Worm (Caenorhabditis elegans) whole organism, young adult: ENCODE data around the gene C06E2.5.

Experiments
- B0019.2 ChIP-seq: fragments of 200-800 bp; sonication (Bioruptor generic); conservative IDR thresholded peaks from 2 replicates; pipeline ENCODE4 v1.3.6; 2022; ENCODE audit warnings: missing genetic modification reagents, missing genetic modification characterization, missing compliant biosample characterization
- B0035.1 ChIP-seq: sonication (generic microtip); optimal IDR thresholded peaks from 2 replicates; lab custom pipeline; 2016; ENCODE audit warnings: missing genetic modification characterization, mild to moderate bottlenecking, missing compliant biosample characterization, missing genotype, missing genetic modification reagents
- B0261.1 ChIP-seq: sonication (generic microtip); optimal IDR thresholded peaks from 2 replicates; lab custom pipeline; 2016; ENCODE audit warnings: mild to moderate bottlenecking, missing genetic modification characterization, moderate library complexity, missing compliant biosample characterization
- C06A6.2 ChIP-seq: fragments of 200-800 bp; sonication (Bioruptor generic); conservative IDR thresholded peaks from 2 replicates; pipeline ENCODE4 v1.3.6; 2022; ENCODE audit warnings: missing genetic modification characterization, missing compliant biosample characterization
- C17E4.6 ChIP-seq: fragments of 200-800 bp; sonication (Bioruptor generic); IDR thresholded peaks from 2 replicates; pipeline ENCODE4 v1.3.6; 2022; ENCODE audit warnings: missing genetic modification reagents, missing genetic modification characterization, missing compliant biosample characterization
- D2030.7 ChIP-seq: fragments of 200-800 bp; sonication (Bioruptor generic); IDR thresholded peaks from 2 replicates; pipeline ENCODE4 v1.3.6; 2022; ENCODE audit warnings: missing genetic modification reagents, missing genetic modification characterization, missing compliant biosample characterization
- F37B4.10 ChIP-seq: fragments of 200-800 bp; sonication (Bioruptor generic); IDR thresholded peaks from 2 replicates; pipeline ENCODE4 v1.3.6; 2022; ENCODE audit warnings: missing genetic modification characterization, missing compliant biosample characterization
- F39B2.1 ChIP-seq: fragments of 200-800 bp; sonication (Bioruptor generic); IDR thresholded peaks from 2 replicates; pipeline ENCODE4 v1.3.6; 2022; ENCODE audit warnings: missing genetic modification reagents, missing genetic modification characterization, missing compliant biosample characterization
- F52B5.7 ChIP-seq: sonication (generic microtip); optimal IDR thresholded peaks from 2 replicates; lab custom pipeline; 2016; ENCODE audit warnings: mild to moderate bottlenecking, missing genetic modification characterization, missing compliant biosample characterization
- K12H6.12 ChIP-seq: fragments of 200-800 bp; sonication (Bioruptor generic); optimal IDR thresholded peaks from 2 replicates; lab custom pipeline; 2018; ENCODE audit warnings: mild to moderate bottlenecking, missing genetic modification characterization, missing compliant biosample characterization
- T07F8.4 ChIP-seq: sonication (generic microtip); optimal IDR thresholded peaks from 2 replicates; lab custom pipeline; 2016; ENCODE audit warnings: mild to moderate bottlenecking, missing genetic modification characterization, moderate library complexity, missing compliant biosample characterization
- akir-1 ChIP-seq: fragments of 200-800 bp; sonication (Bioruptor generic); optimal IDR thresholded peaks from 2 replicates; lab custom pipeline; 2018; ENCODE audit warnings: mild to moderate bottlenecking, missing genetic modification characterization, moderate library complexity, missing compliant biosample characterization
- attf-5 ChIP-seq: fragments of 200-800 bp; sonication (Bioruptor generic); optimal IDR thresholded peaks from 2 replicates; lab custom pipeline; 2018; ENCODE audit warnings: mild to moderate bottlenecking, missing genetic modification characterization, missing compliant biosample characterization
- attf-6 ChIP-seq: fragments of 200-800 bp; sonication (Bioruptor generic); IDR thresholded peaks from 2 replicates; pipeline ENCODE4 v1.3.6; 2022; ENCODE audit warnings: missing genetic modification reagents, missing genetic modification characterization, missing compliant biosample characterization
- bed-1 ChIP-seq: fragments of 200-800 bp; sonication (Bioruptor generic); IDR thresholded peaks from 2 replicates; pipeline ENCODE4 v1.3.6; 2022; ENCODE audit warnings: missing genetic modification reagents, missing genetic modification characterization, missing compliant biosample characterization
- bed-2 ChIP-seq: fragments of 200-800 bp; sonication (Bioruptor generic); IDR thresholded peaks from 2 replicates; pipeline ENCODE4 v1.3.6; 2022; ENCODE audit warnings: missing genetic modification reagents, missing genetic modification characterization, missing compliant biosample characterization
- ccch-3 ChIP-seq: fragments of 200-800 bp; sonication (Bioruptor generic); optimal IDR thresholded peaks from 2 replicates; lab custom pipeline; 2018; ENCODE audit warnings: mild to moderate bottlenecking, missing genetic modification characterization, missing compliant biosample characterization
- cebp-2 ChIP-seq: fragments of 200-800 bp; sonication (Bioruptor generic); IDR thresholded peaks from 2 replicates; pipeline ENCODE4 v1.3.6; 2022; ENCODE audit warnings: missing genetic modification characterization, missing compliant biosample characterization
- ceh-100 ChIP-seq: fragments of 200-800 bp; sonication (Bioruptor generic); IDR thresholded peaks from 2 replicates; pipeline ENCODE4 v1.3.6; 2022; ENCODE audit warnings: missing genetic modification reagents, missing genetic modification characterization, missing compliant biosample characterization
- ceh-91 ChIP-seq: fragments of 200-800 bp; sonication (Bioruptor generic); IDR thresholded peaks from 2 replicates; pipeline ENCODE4 v1.3.6; 2022; ENCODE audit warnings: missing genetic modification reagents, missing genetic modification characterization, missing compliant biosample characterization
- die-1 ChIP-seq: sonication (generic microtip); optimal IDR thresholded peaks from 2 replicates; lab custom pipeline; 2016; ENCODE audit warnings: missing genotype, mild to moderate bottlenecking, missing genetic modification characterization, missing compliant biosample characterization
- dpff-1 ChIP-seq: sonication (generic microtip); optimal IDR thresholded peaks from 2 replicates; lab custom pipeline; 2017; ENCODE audit warnings: mild to moderate bottlenecking, missing genetic modification characterization, missing compliant biosample characterization
- dpl-1 ChIP-seq: fragments of 150-350 bp; optimal IDR thresholded peaks from 2 replicates; lab custom pipeline; 2014; ENCODE audit warnings: missing biosample characterization, missing genetic modification reagents, missing genetic modification characterization
- egrh-3 ChIP-seq: fragments of 200-800 bp; sonication (Bioruptor generic); IDR thresholded peaks from 2 replicates; pipeline ENCODE4 v1.3.6; 2022; ENCODE audit warnings: missing genetic modification reagents, missing genetic modification characterization, missing compliant biosample characterization
- ekl-4 ChIP-seq: fragments of 200-800 bp; sonication (Bioruptor generic); IDR thresholded peaks from 2 replicates; pipeline ENCODE4 v1.3.6; 2022; ENCODE audit warnings: missing genetic modification reagents, missing genetic modification characterization, missing compliant biosample characterization
- ets-4 ChIP-seq: fragments of 200-800 bp; sonication (Bioruptor generic); optimal IDR thresholded peaks from 2 replicates; lab custom pipeline; 2018; ENCODE audit warnings: mild to moderate bottlenecking, missing genetic modification characterization, missing compliant biosample characterization
- fkh-3 ChIP-seq: sonication (generic microtip); optimal IDR thresholded peaks from 2 replicates; lab custom pipeline; 2016; ENCODE audit warnings: mild to moderate bottlenecking, missing genetic modification characterization, missing compliant biosample characterization
- let-526 ChIP-seq: fragments of 200-800 bp; sonication (Bioruptor generic); IDR thresholded peaks from 2 replicates; pipeline ENCODE4 v1.3.6; 2022; ENCODE audit warnings: missing genetic modification reagents, missing genetic modification characterization, missing compliant biosample characterization
- lin-26 ChIP-seq: fragments of 200-800 bp; sonication (Bioruptor generic); IDR thresholded peaks from 2 replicates; pipeline ENCODE4 v1.3.6; 2022; ENCODE audit warnings: missing genetic modification reagents, missing genetic modification characterization, missing compliant biosample characterization
- lin-35 ChIP-seq, 3 experiments: fragments of 150-350 bp in 2 of 3; sonication (generic microtip) in 1 of 3; optimal IDR thresholded peaks; 2 replicates each; lab custom pipeline; 2014 to 2018; ENCODE audit warnings: missing biosample characterization in 3 of 3, missing genetic modification characterization in 3 of 3, missing genetic modification reagents in 3 of 3
- lir-1 ChIP-seq: fragments of 200-800 bp; sonication (Bioruptor generic); conservative IDR thresholded peaks from 2 replicates; pipeline ENCODE4 v1.3.6; 2022; ENCODE audit warnings: missing genetic modification reagents, missing genetic modification characterization, missing compliant biosample characterization
- lsl-1 ChIP-seq: fragments of 200-800 bp; sonication (Bioruptor generic); optimal IDR thresholded peaks from 2 replicates; lab custom pipeline; 2018; ENCODE audit warnings: mild to moderate bottlenecking, missing genetic modification characterization, moderate library complexity, missing compliant biosample characterization
- mel-28 ChIP-seq: sonication (generic microtip); optimal IDR thresholded peaks from 2 replicates; lab custom pipeline; 2016; ENCODE audit warnings: borderline replicate concordance, mild to moderate bottlenecking, missing genetic modification characterization, missing compliant biosample characterization
- mes-4 ChIP-seq: sonication (generic microtip); optimal IDR thresholded peaks from 2 replicates; lab custom pipeline; 2016; ENCODE audit warnings: missing genotype, missing genetic modification characterization, missing compliant biosample characterization
- nfya-2 ChIP-seq: fragments of 200-800 bp; sonication (Bioruptor generic); IDR thresholded peaks from 2 replicates; pipeline ENCODE4 v1.3.6; 2022; ENCODE audit warnings: missing genetic modification reagents, missing genetic modification characterization, missing compliant biosample characterization
- nfyb-1 ChIP-seq: fragments of 200-800 bp; sonication (Bioruptor generic); IDR thresholded peaks from 2 replicates; pipeline ENCODE4 v1.3.6; 2022; ENCODE audit warnings: missing genetic modification reagents, missing genetic modification characterization, missing compliant biosample characterization
- nhr-80 ChIP-seq: sonication (generic microtip); optimal IDR thresholded peaks from 2 replicates; lab custom pipeline; 2016; ENCODE audit warnings: missing genetic modification characterization, missing compliant biosample characterization
- pbrm-1 ChIP-seq: fragments of 200-800 bp; sonication (Bioruptor generic); IDR thresholded peaks from 2 replicates; pipeline ENCODE4 v1.3.6; 2022; ENCODE audit warnings: missing genetic modification reagents, missing genetic modification characterization, missing compliant biosample characterization
- rec-8 ChIP-seq, 2 experiments: sonication (generic microtip); optimal IDR thresholded peaks; 2 replicates each; lab custom pipeline; 2016; ENCODE audit warnings: mild to moderate bottlenecking in 2 of 2, missing genetic modification characterization in 2 of 2, missing genetic modification reagents in 2 of 2, missing genotype in 2 of 2, missing biosample characterization in 1 of 2, missing compliant biosample characterization in 1 of 2, moderate library complexity in 1 of 2
- repo-1 ChIP-seq: sonication (generic microtip); optimal IDR thresholded peaks from 2 replicates; lab custom pipeline; 2017; ENCODE audit warnings: mild to moderate bottlenecking, missing genetic modification characterization, missing compliant biosample characterization
- snpc-1.3 ChIP-seq: sonication (generic microtip); optimal IDR thresholded peaks from 2 replicates; lab custom pipeline; 2017; ENCODE audit warnings: missing genetic modification characterization, mild to moderate bottlenecking, missing compliant biosample characterization, antibody characterized with exemption, moderate library complexity, missing genotype, missing genetic modification reagents; ENCODE audit not compliant: insufficient read depth
- snpc-4 ChIP-seq, 5 experiments: fragments of 150-350 bp in 1 of 5; sonication (generic microtip) in 4 of 5; optimal IDR thresholded peaks; 2 replicates each; lab custom pipeline; 2014 to 2018; ENCODE audit warnings: missing genetic modification characterization in 5 of 5, missing biosample characterization in 3 of 5, antibody characterized with exemption in 2 of 5, mild to moderate bottlenecking in 2 of 5, missing compliant biosample characterization in 2 of 5, missing genotype in 2 of 5, moderate library complexity in 2 of 5, missing genetic modification reagents in 1 of 5
- tbx-9 ChIP-seq: sonication (generic microtip); optimal IDR thresholded peaks from 2 replicates; lab custom pipeline; 2016; ENCODE audit warnings: borderline replicate concordance, missing genetic modification characterization, inconsistent platforms, missing compliant biosample characterization
- unc-62 ChIP-seq: fragments of 150-350 bp; optimal IDR thresholded peaks from 2 replicates; lab custom pipeline; 2014; ENCODE audit warnings: missing biosample characterization, missing genetic modification reagents, missing genetic modification characterization
- ztf-22 ChIP-seq: fragments of 200-800 bp; sonication (Bioruptor generic); optimal IDR thresholded peaks from 2 replicates; lab custom pipeline; 2018; ENCODE audit warnings: mild to moderate bottlenecking, missing genetic modification characterization, moderate library complexity, missing compliant biosample characterization
- ztf-3 ChIP-seq: fragments of 200-800 bp; sonication (Bioruptor generic); optimal IDR thresholded peaks from 2 replicates; lab custom pipeline; 2018; ENCODE audit warnings: mild to moderate bottlenecking, missing genetic modification characterization, missing compliant biosample characterization
- ztf-6 ChIP-seq: fragments of 200-800 bp; sonication (Bioruptor generic); IDR thresholded peaks from 2 replicates; pipeline ENCODE4 v1.3.6; 2022; ENCODE audit warnings: missing genetic modification reagents, missing genetic modification characterization, missing compliant biosample characterization

Gene C06E2.5

DNA sequence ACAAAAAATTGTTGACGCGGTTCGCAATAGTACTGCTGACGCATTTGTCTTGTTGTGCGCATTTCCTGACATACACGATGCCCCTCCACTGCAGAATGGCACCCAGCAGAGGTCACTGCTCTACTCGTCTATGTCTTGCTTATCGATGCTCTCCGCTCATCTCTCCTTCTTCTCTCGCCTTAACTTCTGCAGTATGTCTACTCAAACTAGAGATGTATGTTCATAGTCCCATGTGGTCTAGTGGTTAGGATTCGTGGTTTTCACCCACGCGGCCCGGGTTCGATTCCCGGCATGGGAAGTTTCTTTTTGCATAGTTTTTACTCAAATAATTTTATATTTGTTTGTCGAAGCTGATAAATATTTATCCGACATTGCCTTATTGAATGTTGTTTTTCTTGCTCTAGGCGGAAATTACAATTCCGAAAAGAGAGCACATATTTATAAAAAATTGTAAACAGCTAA, 21.8 kb downstream of the C06E2.5 start, which contains the start of gene C28G1.2 (continued):
- TF ChIP-seq dpl-1 (GFP tag; lab: Kevin White, UChicago) (peak; percentile 4), ccch-3 (peak; percentile 75), snpc-4 (GFP tag; optimal IDR thresholded peaks at IDR 0.05; lab: Kevin White, UChicago) (peak; percentile 75), snpc-4 (tag; optimal IDR thresholded peaks at IDR 0.05; lab: Kevin White, UChicago) (peak; percentile 30 to 78 (median 76)), die-1 (tag; lab: Kevin White, UChicago) (peak; percentile 97), mel-28 (peak; percentile 67), ceh-91 (GFP tag; lab: Robert Waterston, UW) (no peak), attf-6 (GFP tag; lab: Robert Waterston, UW) (no peak), unc-62 (GFP tag; lab: Kevin White, UChicago) (no peak), lin-26 (GFP tag; lab: Robert Waterston, UW) (peak; percentile 99), K12H6.12 (tag; lab: Kevin White, UChicago) (peak; percentile 94), F52B5.7 (tag; lab: Kevin White, UChicago) (peak; percentile 88), ekl-4 (GFP tag; lab: Robert Waterston, UW) (peak; percentile 91; the same call in 1 of the 2 replicates), F37B4.10 (GFP tag; lab: Robert Waterston, UW) (0 out of 2 replicates have a peak, but pooled peaks have one; percentile 46), B0019.2 (GFP tag; lab: Robert Waterston, UW) (0 out of 2 replicates have a peak, but pooled peaks have one; percentile 45), F39B2.1 (GFP tag; lab: Robert Waterston, UW) (0 out of 2 replicates have a peak, but pooled peaks have one; percentile 50), repo-1 (peak; percentile 92), C17E4.6 (GFP tag; lab: Robert Waterston, UW) (0 out of 2 replicates have a peak, but pooled peaks have one; percentile 39), fkh-3 (tag; lab: Kevin White, UChicago) (peak; percentile 70), nfya-2 (GFP tag; lab: Robert Waterston, UW) (no peak), B0035.1 (peak; percentile 91), lir-1 (GFP tag; lab: Robert Waterston, UW) (peak; percentile 80), attf-5 (peak; percentile 91), egrh-3 (GFP tag; lab: Robert Waterston, UW) (peak; percentile 63; the same call in 1 of the 2 replicates), ztf-22 (peak; percentile 83), mes-4 (tag; lab: Kevin White, UChicago) (peak; percentile 93), rec-8 (tag; optimal IDR thresholded peaks at IDR 0.05; lab: Kevin White, UChicago) (peak; percentile 90 to 95), nhr-80 (peak; percentile 68), dpff-1 (tag; lab: Kevin White, UChicago) (no peak), ztf-6 (GFP tag; lab: Robert Waterston, UW) (peak; percentile 81), akir-1 (GFP tag; lab: Kevin White, UChicago) (peak; percentile 84), nfyb-1 (GFP tag; lab: Robert Waterston, UW) (peak; percentile 87), tbx-9 (tag; lab: Kevin White, UChicago) (no peak), T07F8.4 (tag; lab: Kevin White, UChicago) (peak; percentile 90), pbrm-1 (GFP tag; lab: Robert Waterston, UW) (peak; percentile 94), bed-2 (GFP tag; lab: Robert Waterston, UW) (no peak), ets-4 (GFP tag; lab: Kevin White, UChicago) (peak; percentile 82), lin-35 (GFP tag; optimal IDR thresholded peaks at IDR 0.05; lab: Kevin White, UChicago) (peak in 2 of 3 experiments; percentile 59 to 83), D2030.7 (GFP tag; lab: Robert Waterston, UW) (peak; percentile 84), ceh-100 (GFP tag; lab: Robert Waterston, UW) (peak; percentile 51; the same call in 1 of the 2 replicates), ztf-3 (peak; percentile 70), snpc-1.3 (peak; percentile 92), C06A6.2 (peak; percentile 71), lsl-1 (GFP tag; lab: Kevin White, UChicago) (peak; percentile 20), cebp-2 (peak; percentile 89), bed-1 (GFP tag; lab: Robert Waterston, UW) (no peak), let-526 (peak; percentile 76; the same call in 1 of the 2 replicates), B0261.1 (tag; lab: Kevin White, UChicago) (peak; percentile 100)
